Worm (Caenorhabditis elegans) whole organism, young adult: Measurements from ENCODE around the gene C48A7.16.

ENCODE experiments used
- B0019.2 ChIP-seq: fragments of 200-800 bp; sonication (Bioruptor generic); conservative IDR thresholded peaks from 2 replicates; pipeline ENCODE4 v1.3.6; 2022; ENCODE audit warnings: missing genetic modification reagents, missing genetic modification characterization, missing compliant biosample characterization
- B0035.1 ChIP-seq: sonication (generic microtip); optimal IDR thresholded peaks from 2 replicates; lab custom pipeline; 2016; ENCODE audit warnings: missing genetic modification characterization, mild to moderate bottlenecking, missing compliant biosample characterization, missing genotype, missing genetic modification reagents
- B0336.3 ChIP-seq: fragments of 200-800 bp; sonication (Bioruptor generic); IDR thresholded peaks from 2 replicates; pipeline ENCODE4 v1.3.6; 2022; ENCODE audit warnings: missing genetic modification characterization, missing compliant biosample characterization
- C17E4.6 ChIP-seq: fragments of 200-800 bp; sonication (Bioruptor generic); IDR thresholded peaks from 2 replicates; pipeline ENCODE4 v1.3.6; 2022; ENCODE audit warnings: missing genetic modification reagents, missing genetic modification characterization, missing compliant biosample characterization
- F23B12.7 ChIP-seq: sonication (generic microtip); optimal IDR thresholded peaks from 2 replicates; lab custom pipeline; 2017; ENCODE audit warnings: missing genetic modification characterization, mild to moderate bottlenecking, missing compliant biosample characterization, antibody characterized with exemption, moderate library complexity; ENCODE audit not compliant: insufficient read depth
- F55B11.4 ChIP-seq: sonication (generic microtip); optimal IDR thresholded peaks from 2 replicates; lab custom pipeline; 2016; ENCODE audit warnings: missing compliant biosample characterization, missing genetic modification characterization, borderline replicate concordance; ENCODE audit not compliant: insufficient read depth
- T07F8.4 ChIP-seq: sonication (generic microtip); optimal IDR thresholded peaks from 2 replicates; lab custom pipeline; 2016; ENCODE audit warnings: mild to moderate bottlenecking, missing genetic modification characterization, moderate library complexity, missing compliant biosample characterization
- Y53F4B.3 ChIP-seq: fragments of 200-800 bp; sonication (Bioruptor generic); IDR thresholded peaks from 2 replicates; pipeline ENCODE4 v1.3.6; 2022; ENCODE audit warnings: missing genetic modification reagents, missing genetic modification characterization, missing compliant biosample characterization
- Y67H2A.10 ChIP-seq: fragments of 200-800 bp; sonication (Bioruptor generic); conservative IDR thresholded peaks from 2 replicates; pipeline ENCODE4 v1.3.6; 2022; ENCODE audit warnings: missing genetic modification reagents, missing genetic modification characterization, missing compliant biosample characterization
- Y79H2A.3 ChIP-seq: fragments of 200-800 bp; sonication (Bioruptor generic); conservative IDR thresholded peaks from 2 replicates; pipeline ENCODE4 v1.3.6; 2022; ENCODE audit warnings: missing genetic modification reagents, missing genetic modification characterization, missing compliant biosample characterization
- Y95B8A.8 ChIP-seq: fragments of 200-800 bp; sonication (Bioruptor generic); IDR thresholded peaks from 2 replicates; pipeline ENCODE4 v1.3.6; 2022; ENCODE audit warnings: missing genetic modification reagents, missing genetic modification characterization, missing compliant biosample characterization
- ZK185.1 ChIP-seq: sonication (generic microtip); optimal IDR thresholded peaks from 2 replicates; lab custom pipeline; 2016; ENCODE audit warnings: mild to moderate bottlenecking, missing genetic modification characterization, missing compliant biosample characterization; ENCODE audit not compliant: poor library complexity, severe bottlenecking
- ama-1 ChIP-seq, 3 experiments: fragments of 150-350 bp in 1 of 3; sonication (generic microtip) in 2 of 3; optimal IDR thresholded peaks; 2 replicates each; lab custom pipeline; 2014 to 2018; ENCODE audit warnings: missing biosample characterization in 2 of 3, missing genetic modification characterization in 2 of 3, missing genetic modification reagents in 2 of 3
- aptf-2 ChIP-seq: fragments of 200-800 bp; sonication (Bioruptor generic); conservative IDR thresholded peaks from 2 replicates; pipeline ENCODE4 v1.3.6; 2022; ENCODE audit warnings: missing genetic modification reagents, missing genetic modification characterization, missing compliant biosample characterization
- atf-7 ChIP-seq: sonication (generic microtip); optimal IDR thresholded peaks from 2 replicates; lab custom pipeline; 2017; ENCODE audit warnings: mild to moderate bottlenecking, missing genetic modification characterization, missing compliant biosample characterization
- attf-6 ChIP-seq: fragments of 200-800 bp; sonication (Bioruptor generic); IDR thresholded peaks from 2 replicates; pipeline ENCODE4 v1.3.6; 2022; ENCODE audit warnings: missing genetic modification reagents, missing genetic modification characterization, missing compliant biosample characterization
- ccch-3 ChIP-seq: fragments of 200-800 bp; sonication (Bioruptor generic); optimal IDR thresholded peaks from 2 replicates; lab custom pipeline; 2018; ENCODE audit warnings: mild to moderate bottlenecking, missing genetic modification characterization, missing compliant biosample characterization
- cebp-2 ChIP-seq: fragments of 200-800 bp; sonication (Bioruptor generic); IDR thresholded peaks from 2 replicates; pipeline ENCODE4 v1.3.6; 2022; ENCODE audit warnings: missing genetic modification characterization, missing compliant biosample characterization
- chd-7 ChIP-seq: sonication (generic microtip); optimal IDR thresholded peaks from 2 replicates; lab custom pipeline; 2016; ENCODE audit warnings: mild to moderate bottlenecking, missing genetic modification characterization, moderate library complexity, missing compliant biosample characterization
- efl-1 ChIP-seq: fragments of 150-350 bp; optimal IDR thresholded peaks from 2 replicates; lab custom pipeline; 2014; ENCODE audit warnings: missing biosample characterization, missing genetic modification reagents, missing genetic modification characterization
- egrh-3 ChIP-seq: fragments of 200-800 bp; sonication (Bioruptor generic); IDR thresholded peaks from 2 replicates; pipeline ENCODE4 v1.3.6; 2022; ENCODE audit warnings: missing genetic modification reagents, missing genetic modification characterization, missing compliant biosample characterization
- ekl-4 ChIP-seq: fragments of 200-800 bp; sonication (Bioruptor generic); IDR thresholded peaks from 2 replicates; pipeline ENCODE4 v1.3.6; 2022; ENCODE audit warnings: missing genetic modification reagents, missing genetic modification characterization, missing compliant biosample characterization
- ets-4 ChIP-seq: fragments of 200-800 bp; sonication (Bioruptor generic); optimal IDR thresholded peaks from 2 replicates; lab custom pipeline; 2018; ENCODE audit warnings: mild to moderate bottlenecking, missing genetic modification characterization, missing compliant biosample characterization
- him-1 ChIP-seq: sonication (generic microtip); optimal IDR thresholded peaks from 2 replicates; lab custom pipeline; 2016; ENCODE audit warnings: missing genotype, missing genetic modification reagents, missing genetic modification characterization, missing compliant biosample characterization
- hlh-26 ChIP-seq: fragments of 200-800 bp; sonication (Bioruptor generic); conservative IDR thresholded peaks from 2 replicates; pipeline ENCODE4 v1.3.6; 2022; ENCODE audit warnings: missing genetic modification reagents, missing genetic modification characterization, missing compliant biosample characterization
- let-526 ChIP-seq: fragments of 200-800 bp; sonication (Bioruptor generic); IDR thresholded peaks from 2 replicates; pipeline ENCODE4 v1.3.6; 2022; ENCODE audit warnings: missing genetic modification reagents, missing genetic modification characterization, missing compliant biosample characterization
- lir-1 ChIP-seq: fragments of 200-800 bp; sonication (Bioruptor generic); conservative IDR thresholded peaks from 2 replicates; pipeline ENCODE4 v1.3.6; 2022; ENCODE audit warnings: missing genetic modification reagents, missing genetic modification characterization, missing compliant biosample characterization
- lsy-27 ChIP-seq: sonication (generic microtip); optimal IDR thresholded peaks from 2 replicates; lab custom pipeline; 2017; ENCODE audit warnings: missing genetic modification characterization, mild to moderate bottlenecking, missing compliant biosample characterization, antibody characterized with exemption, missing genotype, borderline replicate concordance; ENCODE audit not compliant: insufficient read depth
- madf-10 ChIP-seq: sonication (generic microtip); optimal IDR thresholded peaks from 2 replicates; lab custom pipeline; 2016; ENCODE audit warnings: mild to moderate bottlenecking, missing genetic modification characterization, missing compliant biosample characterization
- madf-3 ChIP-seq: fragments of 200-800 bp; sonication (Bioruptor generic); IDR thresholded peaks from 2 replicates; pipeline ENCODE4 v1.3.6; 2022; ENCODE audit warnings: missing genetic modification reagents, missing genetic modification characterization, missing compliant biosample characterization
- madf-6 ChIP-seq: fragments of 200-800 bp; sonication (Bioruptor generic); IDR thresholded peaks from 2 replicates; pipeline ENCODE4 v1.3.6; 2022; ENCODE audit warnings: missing genetic modification reagents, missing genetic modification characterization, missing compliant biosample characterization
- mel-28 ChIP-seq: sonication (generic microtip); optimal IDR thresholded peaks from 2 replicates; lab custom pipeline; 2016; ENCODE audit warnings: borderline replicate concordance, mild to moderate bottlenecking, missing genetic modification characterization, missing compliant biosample characterization
- mxl-1 ChIP-seq: sonication (generic microtip); optimal IDR thresholded peaks from 2 replicates; lab custom pipeline; 2016; ENCODE audit warnings: missing genetic modification characterization, missing compliant biosample characterization
- nhr-120 ChIP-seq: fragments of 200-800 bp; sonication (Bioruptor generic); IDR thresholded peaks from 2 replicates; pipeline ENCODE4 v1.3.6; 2022; ENCODE audit warnings: missing genetic modification characterization, missing compliant biosample characterization
- nhr-179 ChIP-seq: sonication (generic microtip); optimal IDR thresholded peaks from 2 replicates; lab custom pipeline; 2016; ENCODE audit warnings: mild to moderate bottlenecking, missing genetic modification characterization, missing compliant biosample characterization
- nhr-80 ChIP-seq: sonication (generic microtip); optimal IDR thresholded peaks from 2 replicates; lab custom pipeline; 2016; ENCODE audit warnings: missing genetic modification characterization, missing compliant biosample characterization
- pbrm-1 ChIP-seq: fragments of 200-800 bp; sonication (Bioruptor generic); IDR thresholded peaks from 2 replicates; pipeline ENCODE4 v1.3.6; 2022; ENCODE audit warnings: missing genetic modification reagents, missing genetic modification characterization, missing compliant biosample characterization
- rcor-1 ChIP-seq: fragments of 200-800 bp; sonication (Bioruptor generic); IDR thresholded peaks from 2 replicates; pipeline ENCODE4 v1.3.6; 2022; ENCODE audit warnings: missing genetic modification reagents, missing genetic modification characterization, missing compliant biosample characterization
- sea-2 ChIP-seq: fragments of 200-800 bp; sonication (Bioruptor generic); IDR thresholded peaks from 2 replicates; pipeline ENCODE4 v1.3.6; 2022; ENCODE audit warnings: missing genetic modification characterization, missing compliant biosample characterization
- snpc-1.3 ChIP-seq: sonication (generic microtip); optimal IDR thresholded peaks from 2 replicates; lab custom pipeline; 2017; ENCODE audit warnings: missing genetic modification characterization, mild to moderate bottlenecking, missing compliant biosample characterization, antibody characterized with exemption, moderate library complexity, missing genotype, missing genetic modification reagents; ENCODE audit not compliant: insufficient read depth
- sptf-2 ChIP-seq: fragments of 200-800 bp; sonication (Bioruptor generic); optimal IDR thresholded peaks from 2 replicates; lab custom pipeline; 2018; ENCODE audit warnings: mild to moderate bottlenecking, missing genetic modification characterization, missing compliant biosample characterization
- tbp1 ChIP-seq: fragments of 200-800 bp; sonication (Bioruptor generic); optimal IDR thresholded peaks from 2 replicates; lab custom pipeline; 2018; ENCODE audit warnings: mild to moderate bottlenecking, missing genetic modification characterization, missing compliant biosample characterization
- tbx-9 ChIP-seq: sonication (generic microtip); optimal IDR thresholded peaks from 2 replicates; lab custom pipeline; 2016; ENCODE audit warnings: borderline replicate concordance, missing genetic modification characterization, inconsistent platforms, missing compliant biosample characterization
- zfh-2 ChIP-seq: fragments of 200-800 bp; sonication (Bioruptor generic); conservative IDR thresholded peaks from 2 replicates; pipeline ENCODE4 v1.3.6; 2022; ENCODE audit warnings: missing genetic modification reagents, missing genetic modification characterization, missing compliant biosample characterization
- ztf-25 ChIP-seq: fragments of 200-800 bp; sonication (Bioruptor generic); IDR thresholded peaks from 2 replicates; pipeline ENCODE4 v1.3.6; 2022; ENCODE audit warnings: missing genetic modification reagents, missing genetic modification characterization, missing compliant biosample characterization
- ztf-26 ChIP-seq: sonication (generic microtip); optimal IDR thresholded peaks from 2 replicates; lab custom pipeline; 2017; ENCODE audit warnings: missing genetic modification characterization, missing compliant biosample characterization

Gene C48A7.16

ce11 chrIV:7400502-7401118 lies 4.7 kb upstream of the C48A7.16 start:
- peak; percentile 60 for TF ChIP-seq zfh-2 (GFP tag; lab: Robert Waterston, UW)
- TF ChIP-seq B0336.3 (GFP tag; lab: Robert Waterston, UW) = no peak

- TF ChIP-seq ccch-3 (GFP tag; lab: Kevin White, UChicago) = no peak
- TF ChIP-seq Y95B8A.8 = no peak
- TF ChIP-seq ZK185.1 (tag; lab: Kevin White, UChicago) = no peak
- no peak for TF ChIP-seq sea-2 (GFP tag; lab: Robert Waterston, UW)
- TF ChIP-seq tbx-9 (tag; lab: Kevin White, UChicago) = no peak
- no peak for TF ChIP-seq C17E4.6 (GFP tag; lab: Robert Waterston, UW)
- TF ChIP-seq snpc-1.3 = no peak
- no peak for TF ChIP-seq ets-4 (GFP tag; lab: Kevin White, UChicago)
- TF ChIP-seq efl-1 (GFP tag; lab: Kevin White, UChicago) = no peak
- TF ChIP-seq ama-1 (optimal IDR thresholded peaks at IDR 0.05; lab: Kevin White, UChicago) = no peak
- TF ChIP-seq ama-1 (GFP tag; optimal IDR thresholded peaks at IDR 0.05; lab: Kevin White, UChicago) = no peak
- no peak for TF ChIP-seq nhr-120 (GFP tag; lab: Robert Waterston, UW)
- TF ChIP-seq him-1 (tag; lab: Kevin White, UChicago) = no peak
- peak; percentile 16 for TF ChIP-seq atf-7 (tag; lab: Kevin White, UChicago)
- no peak for TF ChIP-seq F23B12.7 (tag; lab: Kevin White, UChicago)
- TF ChIP-seq madf-10 = peak; percentile 94
- TF ChIP-seq ztf-26 (tag; lab: Kevin White, UChicago) = no peak
- no peak for TF ChIP-seq madf-3 (GFP tag; lab: Robert Waterston, UW)
- TF ChIP-seq B0035.1 (tag; lab: Kevin White, UChicago) = no peak
- no peak for TF ChIP-seq nhr-80 (tag; lab: Kevin White, UChicago)
- TF ChIP-seq Y79H2A.3 (GFP tag; lab: Robert Waterston, UW) = no peak
- TF ChIP-seq chd-7 (tag; lab: Kevin White, UChicago) = peak; percentile 50
- no peak for TF ChIP-seq let-526 (GFP tag; lab: Robert Waterston, UW)
- no peak for TF ChIP-seq mxl-1
- TF ChIP-seq B0019.2 (GFP tag; lab: Robert Waterston, UW) = no peak
- no peak for TF ChIP-seq nhr-179
- no peak for TF ChIP-seq hlh-26
- TF ChIP-seq T07F8.4 (tag; lab: Kevin White, UChicago) = no peak
- TF ChIP-seq madf-6 = no peak
- no peak for TF ChIP-seq F55B11.4 (tag; lab: Kevin White, UChicago)
- no peak for TF ChIP-seq lsy-27 (tag; lab: Kevin White, UChicago)
- TF ChIP-seq ztf-25 = no peak
- TF ChIP-seq egrh-3 (GFP tag; lab: Robert Waterston, UW) = peak; percentile 80
- TF ChIP-seq tbp1 (GFP tag; lab: Kevin White, UChicago) = no peak
- peak; percentile 73 for TF ChIP-seq rcor-1 (GFP tag; lab: Robert Waterston, UW)
- no peak for TF ChIP-seq Y67H2A.10 (GFP tag; lab: Robert Waterston, UW)
- TF ChIP-seq sptf-2 (GFP tag; lab: Kevin White, UChicago) = no peak
- TF ChIP-seq Y53F4B.3 (GFP tag; lab: Robert Waterston, UW) = no peak
- no peak for TF ChIP-seq mel-28 (tag; lab: Kevin White, UChicago)
- TF ChIP-seq pbrm-1 (GFP tag; lab: Robert Waterston, UW) = 0 out of 2 replicates have a peak, but pooled peaks have one; percentile 24
- no peak for TF ChIP-seq ekl-4
- no peak for TF ChIP-seq lir-1
- no peak for TF ChIP-seq aptf-2 (GFP tag; lab: Robert Waterston, UW)
- TF ChIP-seq attf-6 (GFP tag; lab: Robert Waterston, UW) = no peak
- TF ChIP-seq cebp-2 (GFP tag; lab: Robert Waterston, UW) = no peak
Observed at ce11 chrIV:7402077-7402476, 3.2 kb upstream of the C48A7.16 start.
